Fruit fly (Drosophila melanogaster) S2 (cell line): ENCODE measurements around the gene CHMP2B.

Experiments used
- CG8478 ChIP-seq: fragments of >200 bp; optimal IDR thresholded peaks from 2 replicates; lab custom pipeline; 2018
- CTCF ChIP-seq, 2 experiments: fragments of >200 bp; optimal IDR thresholded peaks; 2 replicates each; lab custom pipeline; 2018

CHMP2B gene

dm6 chr3L:5154917-5155613 is 15.6 kb downstream of the CHMP2B start:
- TF ChIP-seq CTCF (optimal IDR thresholded peaks at IDR 0.05; lab: Kevin White, UChicago), result no peak
- no peak for TF ChIP-seq CG8478 (lab: Kevin White, UChicago)

dm6 chr3L:5172470-5172869 is 33.1 kb downstream of the CHMP2B start:
- no peak for TF ChIP-seq CG8478 (lab: Kevin White, UChicago)
- no peak for TF ChIP-seq CTCF (optimal IDR thresholded peaks at IDR 0.05; lab: Kevin White, UChicago)

dm6 chr3L:5176071-5176470 is 36.7 kb downstream of the CHMP2B start:
- TF ChIP-seq CG8478 (lab: Kevin White, UChicago), result no peak

dm6 chr3L:5176789-5177188 is 37.4 kb downstream of the CHMP2B start:
- TF ChIP-seq CTCF (optimal IDR thresholded peaks at IDR 0.05; lab: Kevin White, UChicago), result no peak
- no peak for TF ChIP-seq CG8478 (lab: Kevin White, UChicago)

dm6 chr3L:5178903-5179302 is 39.5 kb downstream of the CHMP2B start:
- TF ChIP-seq CTCF (optimal IDR thresholded peaks at IDR 0.05; lab: Kevin White, UChicago) (no peak), CG8478 (lab: Kevin White, UChicago) (no peak)

DNA sequence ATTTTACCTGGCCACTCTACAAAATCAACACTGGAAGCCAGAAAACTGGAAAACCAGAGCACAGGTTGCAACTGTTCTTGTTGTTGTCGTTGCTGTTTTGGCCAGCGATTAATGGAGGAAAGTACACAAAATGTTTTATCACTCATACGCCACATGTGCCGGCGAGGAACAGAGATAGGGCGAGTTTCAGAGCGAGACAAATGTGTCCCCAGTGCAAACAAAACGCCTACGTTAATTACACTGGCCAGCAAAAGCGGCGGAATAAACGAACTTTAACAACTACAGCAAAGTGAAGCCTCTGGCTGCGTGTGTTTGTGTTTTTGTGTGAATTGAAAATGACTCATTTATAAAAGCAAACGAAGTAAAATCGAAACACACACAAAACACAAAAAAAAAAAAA is 40.8 kb downstream of the CHMP2B start:
- TF ChIP-seq CTCF (optimal IDR thresholded peaks at IDR 0.05; lab: Kevin White, UChicago) (no peak), CG8478 (lab: Kevin White, UChicago) (no peak)

DNA sequence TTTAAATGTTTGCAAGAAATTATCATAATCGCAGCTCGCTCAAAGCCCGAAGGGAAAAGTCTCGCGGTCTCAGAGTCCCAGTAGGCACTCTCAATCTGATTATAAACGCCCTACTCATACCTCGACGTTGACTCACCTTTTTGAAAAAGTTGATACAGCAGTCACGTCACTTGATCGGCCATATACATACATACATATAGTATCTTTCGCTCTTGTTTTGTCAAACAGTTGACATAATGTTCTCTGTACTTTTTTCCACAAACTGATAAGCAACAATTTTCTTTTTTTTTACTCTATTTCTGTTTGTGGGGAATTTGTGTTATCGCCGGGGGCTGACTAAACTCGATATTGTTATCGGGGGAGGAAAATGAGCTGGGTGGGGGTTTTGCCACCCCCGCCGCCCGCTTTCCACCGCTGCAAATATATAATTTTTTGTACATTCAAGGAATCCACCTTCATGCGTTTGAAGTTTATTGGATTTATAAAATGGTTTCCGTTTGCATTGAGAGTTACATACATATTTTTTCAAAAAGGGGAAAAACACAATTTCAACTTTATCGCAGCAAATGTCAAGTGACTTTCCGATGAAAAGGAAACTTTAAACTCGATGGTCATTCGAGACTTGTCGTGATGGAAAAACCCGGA is 41.7 kb downstream of the CHMP2B start:
- TF ChIP-seq CTCF (optimal IDR thresholded peaks at IDR 0.05; lab: Kevin White, UChicago) (no peak), CG8478 (lab: Kevin White, UChicago) (no peak)

dm6 chr3L:5182255-5182993 is 43.0 kb downstream of the CHMP2B start:
- TF ChIP-seq CTCF (optimal IDR thresholded peaks at IDR 0.05; lab: Kevin White, UChicago) (no peak), CG8478 (lab: Kevin White, UChicago) (no peak)

- TF ChIP-seq CG8478 (lab: Kevin White, UChicago), result no peak
- TF ChIP-seq CTCF (optimal IDR thresholded peaks at IDR 0.05; lab: Kevin White, UChicago), result no peak
Measured at dm6 chr3L:5182994-5183566, 43.7 kb downstream of the CHMP2B start.

DNA sequence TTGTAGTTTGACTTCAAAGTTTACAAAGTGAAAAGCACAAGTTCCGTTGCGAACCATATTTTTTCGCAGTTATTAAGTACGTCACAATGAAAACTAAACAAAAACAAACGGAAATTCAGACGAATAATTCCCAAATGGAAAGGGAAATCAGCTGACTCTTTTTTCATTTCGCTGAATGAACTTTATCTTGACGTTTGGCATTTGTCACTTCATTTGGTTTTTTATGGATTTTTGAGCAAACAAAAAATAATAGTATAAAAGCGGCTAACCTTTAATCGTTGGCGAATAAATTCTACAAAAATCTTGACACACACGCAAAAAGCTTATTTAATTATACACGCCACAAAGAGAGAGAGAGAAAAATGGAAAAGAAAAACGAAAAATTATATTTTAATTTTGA is 44.2 kb downstream of the CHMP2B start:
- no peak for TF ChIP-seq CG8478 (lab: Kevin White, UChicago)
- TF ChIP-seq CTCF (optimal IDR thresholded peaks at IDR 0.05; lab: Kevin White, UChicago), result no peak

DNA sequence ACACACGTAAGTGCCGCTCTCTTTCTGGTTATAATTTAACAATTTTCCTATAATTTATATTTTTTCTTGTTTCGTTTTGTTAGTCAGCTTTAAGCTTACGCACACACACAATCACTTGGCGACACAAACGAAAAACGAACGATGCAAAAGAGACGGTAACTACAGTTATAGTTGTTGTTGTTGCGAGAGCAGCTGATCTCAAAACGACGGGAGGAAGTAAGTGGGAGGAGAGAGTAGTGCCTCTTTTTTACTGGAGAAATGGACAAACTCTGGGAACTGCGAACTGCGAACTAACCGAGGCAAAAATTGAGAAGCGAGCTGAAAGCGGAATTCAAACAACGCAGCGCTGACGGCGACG is 45.1 kb downstream of the CHMP2B start:
- TF ChIP-seq CG8478 (lab: Kevin White, UChicago) (no peak), CTCF (optimal IDR thresholded peaks at IDR 0.05; lab: Kevin White, UChicago) (no peak)

DNA sequence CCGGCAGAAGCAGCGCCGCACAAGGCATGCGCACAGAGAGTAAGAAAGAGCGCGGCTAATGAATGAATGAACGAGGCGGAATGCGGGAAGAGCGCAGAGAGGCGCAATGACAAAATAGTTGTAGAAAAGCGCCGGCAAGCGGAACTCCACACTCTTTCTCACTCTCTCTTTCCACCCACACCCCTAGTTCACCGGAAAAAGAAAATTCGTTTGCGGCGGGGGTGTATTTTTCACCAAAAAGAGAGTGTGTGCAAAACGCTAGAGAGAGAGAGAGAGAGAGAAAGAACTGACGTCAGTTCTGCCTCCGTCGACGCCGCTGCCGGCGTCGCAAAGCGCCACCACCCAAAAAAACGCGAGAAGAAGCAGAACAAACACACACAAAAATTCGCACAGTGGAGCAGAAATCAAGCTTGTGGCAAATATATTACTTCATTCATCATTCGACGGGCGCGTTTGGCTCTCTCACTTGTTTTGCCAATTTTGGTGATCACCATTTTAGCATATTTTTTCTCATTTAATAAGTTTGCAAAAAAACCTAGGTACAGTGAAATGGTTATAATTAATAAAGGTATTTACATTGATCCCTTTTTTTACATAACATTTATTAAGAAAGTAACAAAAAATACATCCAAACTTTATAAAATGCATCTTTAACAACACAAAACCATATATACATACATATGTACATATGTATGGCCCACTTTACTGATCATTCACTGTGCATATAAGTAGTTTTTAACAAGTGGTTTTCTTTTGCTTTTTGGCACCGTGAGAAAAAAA is 45.6 kb downstream of the CHMP2B start:
- no peak for TF ChIP-seq CG8478 (lab: Kevin White, UChicago)
- TF ChIP-seq CTCF (optimal IDR thresholded peaks at IDR 0.05; lab: Kevin White, UChicago), result no peak

DNA sequence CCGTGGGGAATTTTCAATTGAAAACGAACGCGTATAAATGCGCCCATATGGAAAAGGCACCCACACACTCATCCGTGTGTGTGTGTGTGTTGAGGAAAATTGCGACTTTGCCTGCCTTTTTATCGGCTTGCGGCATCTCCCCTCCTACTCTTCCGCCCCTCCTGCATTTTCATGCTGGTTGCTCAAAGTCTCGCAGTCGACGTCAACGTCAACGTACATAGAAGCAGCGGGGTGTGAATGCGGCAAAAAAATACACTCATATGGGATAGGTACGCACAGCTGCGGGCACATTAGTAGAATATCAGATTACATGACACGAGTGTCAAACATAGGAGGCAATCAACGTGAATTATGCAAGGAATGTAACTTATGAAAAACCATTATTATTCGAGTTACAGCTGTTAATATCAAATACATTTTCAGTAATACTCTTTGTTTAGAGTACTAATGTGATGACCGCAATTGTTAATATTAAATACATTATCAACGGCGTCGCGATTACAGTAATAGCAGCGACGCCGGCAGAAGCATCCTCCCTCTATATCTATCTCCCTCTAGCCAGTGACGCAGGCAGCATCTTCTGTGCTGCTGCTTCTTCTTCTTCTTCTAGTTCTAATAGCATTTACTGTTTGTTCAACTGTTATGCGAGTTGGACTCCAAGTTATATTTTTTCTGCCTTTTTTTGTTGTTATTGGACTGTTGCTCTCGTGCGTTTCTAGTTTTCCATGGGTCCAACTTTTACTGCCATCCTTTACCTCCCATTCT is 47.6 kb downstream of the CHMP2B start:
- no peak for TF ChIP-seq CTCF (optimal IDR thresholded peaks at IDR 0.05; lab: Kevin White, UChicago)
- no peak for TF ChIP-seq CG8478 (lab: Kevin White, UChicago)

- TF ChIP-seq CTCF (optimal IDR thresholded peaks at IDR 0.05; lab: Kevin White, UChicago) (no peak), CG8478 (lab: Kevin White, UChicago) (no peak)
Measured at dm6 chr3L:5187572-5187934, 48.1 kb downstream of the CHMP2B start.
